Worm (Caenorhabditis elegans): ENCODE results near the gene T16G12.4.

ce11 chrIII:10101352-10101751, 43.7 kb downstream of the T16G12.4 start, which contains the start of gene kel-10:
- TF ChIP-seq ref-1 (GFP tag; conservative IDR thresholded peaks at IDR 0.05) = no peak
- no peak for TF ChIP-seq tab-1 (GFP tag; IDR thresholded peaks at IDR 0.05)
- no peak for TF ChIP-seq klf-2 (GFP tag; conservative IDR thresholded peaks at IDR 0.05)
- no peak for TF ChIP-seq ztf-29 (GFP tag; IDR thresholded peaks at IDR 0.05)
- no peak for TF ChIP-seq flt-1 (GFP tag; IDR thresholded peaks at IDR 0.05)
- no peak for TF ChIP-seq cog-1 (tag; optimal IDR thresholded peaks at IDR 0.05)
- no peak for TF ChIP-seq T22C8.4 (GFP tag; IDR thresholded peaks at IDR 0.05)
- no peak for TF ChIP-seq med-1 (GFP tag; optimal IDR thresholded peaks at IDR 0.05; ENCODE audit: insufficient read depth)
- no peak for TF ChIP-seq ztf-23 (GFP tag; IDR thresholded peaks at IDR 0.05)
